Worm (Caenorhabditis elegans): ENCODE measurements around the gene msp-3.

msp-3 gene

DNA sequence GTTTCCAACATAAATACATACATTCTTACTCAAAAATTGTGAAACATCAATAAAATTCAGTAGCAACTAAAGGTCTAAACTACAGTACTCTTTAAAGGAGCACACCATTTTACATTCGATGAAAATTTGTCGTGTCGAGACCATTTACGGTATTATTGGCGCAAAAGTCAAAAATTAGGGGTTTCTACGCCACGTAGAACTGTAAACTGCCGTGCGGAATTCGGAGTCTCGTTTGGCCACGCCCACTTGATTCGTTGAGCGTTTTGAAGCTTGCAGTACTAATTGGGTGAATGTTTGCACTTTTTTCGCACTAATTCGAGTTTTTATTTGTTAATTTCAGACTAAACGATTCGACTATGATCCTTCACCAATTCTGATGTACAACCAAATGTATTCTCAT lies 4.6 kb upstream of the msp-3 start:
- TF ChIP-seq nhr-76 (tag; optimal IDR thresholded peaks at IDR 0.05) (no peak), elt-2 (tag; optimal IDR thresholded peaks at IDR 0.05) (no peak), hmg-11 (tag; optimal IDR thresholded peaks at IDR 0.05) (no peak), unc-62 (GFP tag; optimal IDR thresholded peaks at IDR 0.05) (no peak), tbx-2 (tag; optimal IDR thresholded peaks at IDR 0.05) (no peak), elt-3 (tag; optimal IDR thresholded peaks at IDR 0.05) (no peak), pha-4 (tag; optimal IDR thresholded peaks at IDR 0.05) (no peak), ceh-9 (tag; optimal IDR thresholded peaks at IDR 0.05) (no peak), nhr-12 (tag; optimal IDR thresholded peaks at IDR 0.05) (no peak), daf-12 (tag; optimal IDR thresholded peaks at IDR 0.05) (no peak), lsy-12 (tag; optimal IDR thresholded peaks at IDR 0.05) (no peak), nhr-67 (tag; optimal IDR thresholded peaks at IDR 0.05) (no peak), mml-1 (tag; optimal IDR thresholded peaks at IDR 0.05) (no peak), lin-39 (tag; optimal IDR thresholded peaks at IDR 0.05) (no peak), ama-1 (optimal IDR thresholded peaks at IDR 0.05) (no peak), elt-1 (tag; optimal IDR thresholded peaks at IDR 0.05) (no peak), nhr-43 (tag; optimal IDR thresholded peaks at IDR 0.05; ENCODE audit: poor library complexity, severe bottlenecking) (no peak), fkh-10 (GFP tag; optimal IDR thresholded peaks at IDR 0.05) (no peak), R02D3.7 (tag; optimal IDR thresholded peaks at IDR 0.05) (no peak)

ce11 chrII:4789835-4790343 lies 3.8 kb upstream of the msp-3 start, which contains the start of gene F26G1.15:
TSS of gene F26G1.15 (plus strand) at chrII:4790293.
- no peak for TF ChIP-seq unc-62 (GFP tag; optimal IDR thresholded peaks at IDR 0.05)
- TF ChIP-seq zag-1 (tag; optimal IDR thresholded peaks at IDR 0.05), result no peak
- TF ChIP-seq eor-1 (tag; optimal IDR thresholded peaks at IDR 0.05), result no peak
- TF ChIP-seq nhr-237 (tag; optimal IDR thresholded peaks at IDR 0.05), result no peak

DNA sequence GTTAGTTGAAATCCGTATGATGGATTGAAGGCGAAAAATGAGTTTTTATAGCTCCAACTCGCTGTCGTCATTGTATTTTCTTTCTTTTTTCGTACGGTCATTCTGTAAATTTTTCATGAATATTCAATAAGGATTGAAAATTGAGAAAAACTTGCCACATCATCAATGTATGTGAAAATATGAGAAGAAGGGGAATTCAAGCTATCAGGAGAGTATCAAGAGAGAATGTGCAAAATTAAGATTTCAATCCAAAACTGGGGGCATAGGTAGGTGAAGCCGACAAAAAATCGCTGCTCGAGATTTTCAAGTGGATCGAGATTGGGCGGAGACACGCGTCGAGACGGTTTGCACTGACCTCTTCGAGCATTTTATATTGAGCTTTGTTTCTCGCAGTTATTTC lies 1.6 kb downstream of the msp-3 start, which contains the start of gene nep-12:
TSS of gene nep-12 (minus strand) at position 101 of the 400 bp plus-strand sequence.
- no peak for TF ChIP-seq nfya-1 (tag; optimal IDR thresholded peaks at IDR 0.05; ENCODE audit: insufficient read depth)
- TF ChIP-seq ceh-9 (tag; optimal IDR thresholded peaks at IDR 0.05), result no peak
- no peak for TF ChIP-seq fkh-2 (tag; optimal IDR thresholded peaks at IDR 0.05)
- no peak for TF ChIP-seq ceh-28 (tag; optimal IDR thresholded peaks at IDR 0.05)
- no peak for TF ChIP-seq pha-4 (tag; optimal IDR thresholded peaks at IDR 0.05)
- no peak for TF ChIP-seq nhr-67 (tag; optimal IDR thresholded peaks at IDR 0.05)
- TF ChIP-seq elt-3 (tag; optimal IDR thresholded peaks at IDR 0.05), result no peak
- TF ChIP-seq mml-1 (tag; optimal IDR thresholded peaks at IDR 0.05), result no peak

- TF ChIP-seq nhr-77 (tag; optimal IDR thresholded peaks at IDR 0.05) (no peak), nhr-11 (tag; optimal IDR thresholded peaks at IDR 0.05) (no peak), pha-4 (tag; optimal IDR thresholded peaks at IDR 0.05) (peak; percentile 49)
Observed at ce11 chrII:4779753-4780152, 6.3 kb downstream of the msp-3 start.

- TF ChIP-seq elt-2 (tag; optimal IDR thresholded peaks at IDR 0.05) (peak; percentile 94), ceh-82 (tag; optimal IDR thresholded peaks at IDR 0.05) (no peak), jun-1 (tag; optimal IDR thresholded peaks at IDR 0.05) (peak; percentile 24), pqm-1 (tag; optimal IDR thresholded peaks at IDR 0.05) (peak; percentile 81)
Observed at ce11 chrII:4776933-4777332, 9.1 kb downstream of the msp-3 start, which contains the start of gene F26G1.11. TSS of gene F26G1.11 (plus strand) at chrII:4777137.

ce11 chrII:4775802-4776201 lies 10.3 kb downstream of the msp-3 start:
- TF ChIP-seq hmg-11 (tag; optimal IDR thresholded peaks at IDR 0.05), result no peak
- no peak for TF ChIP-seq R02D3.7 (tag; optimal IDR thresholded peaks at IDR 0.05)
- TF ChIP-seq jun-1 (tag; optimal IDR thresholded peaks at IDR 0.05), result no peak
- TF ChIP-seq fkh-2 (tag; optimal IDR thresholded peaks at IDR 0.05), result no peak
- TF ChIP-seq nhr-67 (tag; optimal IDR thresholded peaks at IDR 0.05), result no peak
- TF ChIP-seq pqm-1 (tag; optimal IDR thresholded peaks at IDR 0.05), result no peak
- TF ChIP-seq nfya-1 (tag; optimal IDR thresholded peaks at IDR 0.05; ENCODE audit: insufficient read depth), result no peak
- TF ChIP-seq snpc-4 (tag; optimal IDR thresholded peaks at IDR 0.05), result no peak
- no peak for TF ChIP-seq ceh-9 (tag; optimal IDR thresholded peaks at IDR 0.05)

Measured in whole organism, L3 larva.